Fruit fly (Drosophila melanogaster): ENCODE results near the gene CG5114.

Gene CG5114

dm6 chr3L:14982675-14983084 lies at the start of gene CG5114 (continued):
- TF ChIP-seq Hsf (GFP tag; optimal IDR thresholded peaks at IDR 0.05): peak; percentile 42
- TF ChIP-seq CG11696 (GFP tag; IDR thresholded peaks at IDR 0.05): no peak
- TF ChIP-seq Hmx (GFP tag; optimal IDR thresholded peaks at IDR 0.05): no peak
- no peak for TF ChIP-seq hkb (optimal IDR thresholded peaks at IDR 0.05)
- no peak for TF ChIP-seq hkb (GFP tag; IDR thresholded peaks at IDR 0.05)
- no peak for TF ChIP-seq CG12942 (GFP tag; optimal IDR thresholded peaks at IDR 0.05)
- peak; percentile 89 for TF ChIP-seq CG3847 (GFP tag; IDR thresholded peaks at IDR 0.05)
- TF ChIP-seq CG11093 (GFP tag; IDR thresholded peaks at IDR 0.05): no peak
- TF ChIP-seq bsh (GFP tag; optimal IDR thresholded peaks at IDR 0.05): peak in 1 of 2 experiments; percentile 17
- TF ChIP-seq CG10959 (GFP tag; IDR thresholded peaks at IDR 0.05): no peak
- no peak for TF ChIP-seq Tbp (GFP tag; optimal IDR thresholded peaks at IDR 0.05)
- TF ChIP-seq CG10543 (GFP tag; optimal IDR thresholded peaks at IDR 0.05): no peak
- TF ChIP-seq Adf1 (GFP tag; IDR thresholded peaks at IDR 0.05): no peak
- TF ChIP-seq CkIIα-i1 (GFP tag; IDR thresholded peaks at IDR 0.05): no peak
- TF ChIP-seq Hr39 (optimal IDR thresholded peaks at IDR 0.05): no peak
- no peak for TF ChIP-seq CG17385 (GFP tag; optimal IDR thresholded peaks at IDR 0.05)
- TF ChIP-seq salm (tag; optimal IDR thresholded peaks at IDR 0.05): no peak
- TF ChIP-seq pan (optimal IDR thresholded peaks at IDR 0.05): no peak
- peak in 1 of 2 experiments; percentile 53 for TF ChIP-seq pan (GFP tag; optimal IDR thresholded peaks at IDR 0.05 in 1 of 2, IDR thresholded peaks at IDR 0.05 in 1 of 2)
- peak; percentile 31 for TF ChIP-seq unpg (GFP tag; optimal IDR thresholded peaks at IDR 0.05)
- TF ChIP-seq Lpt (GFP tag; optimal IDR thresholded peaks at IDR 0.05): no peak
- TF ChIP-seq nom (GFP tag; optimal IDR thresholded peaks at IDR 0.05): no peak
- TF ChIP-seq dysf (GFP tag; IDR thresholded peaks at IDR 0.05): no peak
- peak; percentile 44 for TF ChIP-seq CTCF (GFP tag; optimal IDR thresholded peaks at IDR 0.05)
- no peak for TF ChIP-seq Taf1 (GFP tag; IDR thresholded peaks at IDR 0.05)
- no peak for TF ChIP-seq jing (GFP tag; optimal IDR thresholded peaks at IDR 0.05)
- TF ChIP-seq CG18599 (GFP tag; optimal IDR thresholded peaks at IDR 0.05): no peak
- peak; percentile 36 for TF ChIP-seq ind (GFP tag; optimal IDR thresholded peaks at IDR 0.05)
- TF ChIP-seq CG13775 (GFP tag; optimal IDR thresholded peaks at IDR 0.05): no peak
- no peak for TF ChIP-seq sima (GFP tag; optimal IDR thresholded peaks at IDR 0.05)
- peak; percentile 16 for TF ChIP-seq Elba2 (GFP tag; optimal IDR thresholded peaks at IDR 0.05)
- no peak for TF ChIP-seq CG6854 (GFP tag; optimal IDR thresholded peaks at IDR 0.05)
- peak; percentile 22; the same call in 1 of the 2 replicates for TF ChIP-seq lmd (GFP tag; IDR thresholded peaks at IDR 0.05)
- no peak for TF ChIP-seq CG8089 (GFP tag; optimal IDR thresholded peaks at IDR 0.05)
- no peak for TF ChIP-seq ttk (GFP tag; IDR thresholded peaks at IDR 0.05)
- TF ChIP-seq Vsx1 (GFP tag; optimal IDR thresholded peaks at IDR 0.05): no peak
- TF ChIP-seq CG32767 (GFP tag; IDR thresholded peaks at IDR 0.05): no peak
- no peak for TF ChIP-seq CG1233 (GFP tag; optimal IDR thresholded peaks at IDR 0.05)
- TF ChIP-seq zfh2 (GFP tag; optimal IDR thresholded peaks at IDR 0.05): peak; percentile 6
- TF ChIP-seq Meics (GFP tag; optimal IDR thresholded peaks at IDR 0.05): no peak
- peak; percentile 24 for TF ChIP-seq HHEX (GFP tag; optimal IDR thresholded peaks at IDR 0.05)
- peak; percentile 85 for TF ChIP-seq tna (GFP tag; IDR thresholded peaks at IDR 0.05; ENCODE audit: partially characterized antibody)
- peak; percentile 94 for TF ChIP-seq Bgb (GFP tag; IDR thresholded peaks at IDR 0.05; ENCODE audit: partially characterized antibody)
- no peak for TF ChIP-seq dimm (GFP tag; IDR thresholded peaks at IDR 0.05)
- TF ChIP-seq GATAe (GFP tag; conservative IDR thresholded peaks at IDR 0.05): no peak
- TF ChIP-seq CoRest (tag; optimal IDR thresholded peaks at IDR 0.05): peak; percentile 45
- TF ChIP-seq dm (GFP tag; optimal IDR thresholded peaks at IDR 0.05): peak; percentile 99
- TF ChIP-seq mirr (GFP tag; optimal IDR thresholded peaks at IDR 0.05): peak; percentile 29
- peak; percentile 64 for TF ChIP-seq vvl (GFP tag; IDR thresholded peaks at IDR 0.05)
- TF ChIP-seq sc (optimal IDR thresholded peaks at IDR 0.05): no peak
- no peak for TF ChIP-seq sc (GFP tag; optimal IDR thresholded peaks at IDR 0.05)
- TF ChIP-seq stwl (tag; optimal IDR thresholded peaks at IDR 0.05): peak; percentile 95
- peak; percentile 41 for TF ChIP-seq Hmr (GFP tag; optimal IDR thresholded peaks at IDR 0.05)
- no peak for TF ChIP-seq CG18476 (GFP tag; optimal IDR thresholded peaks at IDR 0.05)

Measured in whole organism, embryonic.